Worm (Caenorhabditis elegans): ENCODE results near the gene spot-1.

DNA sequence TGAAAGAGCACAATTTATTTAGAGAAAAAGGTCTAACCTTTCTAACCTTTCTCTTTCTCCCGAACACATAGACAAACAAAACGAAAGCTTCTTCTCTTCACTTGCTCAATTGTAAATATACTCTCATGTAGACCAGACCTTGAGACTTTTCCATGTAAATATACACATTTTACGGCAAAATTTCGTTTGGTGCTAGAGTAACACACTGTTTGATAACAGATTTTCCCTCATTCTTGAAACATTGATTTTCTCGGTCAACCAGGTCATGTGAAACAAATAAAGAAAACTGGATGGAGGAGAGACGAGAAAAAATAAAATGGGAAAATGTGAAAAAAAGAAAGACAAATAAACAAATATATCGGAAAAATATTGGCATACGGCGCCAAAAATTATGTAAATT is 44.9 kb upstream of the spot-1 start:
- TF ChIP-seq ceh-18 (tag; optimal IDR thresholded peaks at IDR 0.05) = no peak
- no peak for TF ChIP-seq gmeb-2 (tag; optimal IDR thresholded peaks at IDR 0.05)

All from whole organism, late embryonic.